Worm (Caenorhabditis elegans): ENCODE results near the gene twk-13.

DNA sequence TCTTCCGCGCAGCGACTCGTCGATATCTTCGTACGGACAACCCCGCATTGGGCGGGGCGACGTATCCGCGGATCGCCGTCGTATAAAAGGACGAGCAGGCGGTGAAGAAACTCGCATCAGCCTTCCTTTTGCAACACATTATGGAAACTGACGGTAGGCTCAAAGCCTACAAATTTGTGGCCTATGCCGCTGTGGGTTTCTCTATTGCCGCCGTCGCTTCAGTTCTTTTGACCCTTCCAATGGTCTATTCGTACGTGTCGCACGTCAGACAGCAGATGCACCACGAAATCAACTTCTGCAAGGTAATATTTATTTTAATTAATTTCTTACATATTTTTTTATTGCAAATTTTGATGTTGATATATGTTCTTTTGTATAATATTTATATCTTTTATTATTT, 15.1 kb upstream of the twk-13 start:
- TF ChIP-seq sea-1 (GFP tag; conservative IDR thresholded peaks at IDR 0.05) (no peak), ama-1 (optimal IDR thresholded peaks at IDR 0.05) (peak; percentile 8), B0310.2 (tag; optimal IDR thresholded peaks at IDR 0.05) (no peak), pes-1 (GFP tag; IDR thresholded peaks at IDR 0.05) (no peak), tbx-11 (GFP tag; IDR thresholded peaks at IDR 0.05) (no peak), ceh-36 (tag; optimal IDR thresholded peaks at IDR 0.05) (no peak), hmbx-1 (tag; optimal IDR thresholded peaks at IDR 0.05) (no peak), flt-1 (GFP tag; IDR thresholded peaks at IDR 0.05) (no peak), F13C5.2 (tag; optimal IDR thresholded peaks at IDR 0.05) (no peak), tra-4 (tag; optimal IDR thresholded peaks at IDR 0.05) (no peak), ceh-13 (GFP tag; optimal IDR thresholded peaks at IDR 0.05) (no peak), scrt-1 (GFP tag; IDR thresholded peaks at IDR 0.05) (no peak), ets-7 (tag; optimal IDR thresholded peaks at IDR 0.05) (no peak)

All from whole organism, early embryonic.